Fruit fly (Drosophila melanogaster) whole organism, wandering third instar larva: ENCODE measurements around the gene Pldn.

Experiments
- Abd-B ChIP-seq: fragments of >200 bp; optimal IDR thresholded peaks from 2 replicates; lab custom pipeline; 2017; ENCODE audit warnings: missing biosample characterization, missing genetic modification characterization
- CG32264 ChIP-seq: fragments of 200-800 bp; sonication (Bioruptor generic); optimal IDR thresholded peaks from 2 replicates; lab custom pipeline; 2016; ENCODE audit warnings: missing biosample characterization, missing genetic modification characterization
- CG9705 ChIP-seq: fragments of 200-800 bp; sonication (Bioruptor generic); optimal IDR thresholded peaks from 2 replicates; lab custom pipeline; 2018; ENCODE audit warnings: missing biosample characterization, mild to moderate bottlenecking, missing genetic modification characterization
- CrebA ChIP-seq: fragments of 200-800 bp; sonication (Bioruptor generic); optimal IDR thresholded peaks from 2 replicates; lab custom pipeline; 2016; ENCODE audit warnings: missing biosample characterization, mild to moderate bottlenecking, missing genetic modification characterization, borderline replicate concordance
- Dfd ChIP-seq: fragments of >200 bp; optimal IDR thresholded peaks from 2 replicates; lab custom pipeline; 2017; ENCODE audit warnings: missing biosample characterization, missing genetic modification characterization
- Dif ChIP-seq: fragments of 200-275, 200-300 bp; sonication (Bioruptor generic); optimal IDR thresholded peaks from 2 replicates; lab custom pipeline; 2018; ENCODE audit warnings: missing biosample characterization, missing genetic modification characterization; ENCODE audit not compliant: partially characterized antibody
- GATAd ChIP-seq: sonication (Bioruptor generic); optimal IDR thresholded peaks from 2 replicates; lab custom pipeline; 2016; ENCODE audit warnings: missing biosample characterization, missing genetic modification characterization
- HLH106 ChIP-seq: fragments of 200-800 bp; optimal IDR thresholded peaks from 3 replicates; lab custom pipeline; 2019; ENCODE audit warnings: missing biosample characterization, mild to moderate bottlenecking, missing genetic modification characterization, moderate library complexity
- Hnf4 ChIP-seq: fragments of 200-800 bp; sonication (Bioruptor generic); optimal IDR thresholded peaks from 2 replicates; lab custom pipeline; 2016; ENCODE audit warnings: missing biosample characterization, mild to moderate bottlenecking, missing genetic modification characterization
- Hr78 ChIP-seq: fragments of >200 bp; optimal IDR thresholded peaks from 2 replicates; lab custom pipeline; 2017; ENCODE audit warnings: missing biosample characterization, missing genetic modification characterization
- Hr83 ChIP-seq: fragments of 200-300 bp; sonication (Bioruptor generic); optimal IDR thresholded peaks from 2 replicates; lab custom pipeline; 2016; ENCODE audit warnings: missing biosample characterization, mild to moderate bottlenecking, missing genetic modification characterization, moderate library complexity; ENCODE audit not compliant: poor library complexity, severe bottlenecking
- Jra ChIP-seq: sonication (Bioruptor generic); optimal IDR thresholded peaks from 2 replicates; lab custom pipeline; 2016; ENCODE audit warnings: missing biosample characterization, missing genetic modification characterization
- Mio ChIP-seq: sonication (Bioruptor generic); optimal IDR thresholded peaks from 2 replicates; lab custom pipeline; 2016; ENCODE audit warnings: missing biosample characterization, missing genetic modification characterization
- Myc ChIP-seq: fragments of >200 bp; optimal IDR thresholded peaks from 2 replicates; lab custom pipeline; 2017
- N ChIP-seq: fragments of >200 bp; optimal IDR thresholded peaks from 2 replicates; lab custom pipeline; 2018; ENCODE audit warnings: missing biosample characterization, missing external identifiers, missing genetic modification characterization
- OdsH ChIP-seq: fragments of 200-800 bp; sonication (Bioruptor generic); optimal IDR thresholded peaks from 2 replicates; lab custom pipeline; 2016; ENCODE audit warnings: missing biosample characterization, mild to moderate bottlenecking, missing genetic modification characterization
- Rel ChIP-seq, 2 experiments: fragments of 200-800 bp; sonication (Bioruptor generic) in 1 of 2; optimal IDR thresholded peaks; 2 replicates in 1 of 2; 3 replicates in 1 of 2; lab custom pipeline; 2016 to 2019; ENCODE audit warnings: mild to moderate bottlenecking in 2 of 2, missing biosample characterization in 2 of 2, missing genetic modification characterization in 2 of 2, moderate library complexity in 1 of 2
- Sp1 ChIP-seq: fragments of 200-800 bp; sonication (Bioruptor generic); optimal IDR thresholded peaks from 3 replicates; lab custom pipeline; 2019; ENCODE audit warnings: missing biosample characterization, mild to moderate bottlenecking, missing genetic modification characterization, moderate library complexity
- Vsx2 ChIP-seq: fragments of 200-300, 225-300 bp; sonication (Bioruptor generic); optimal IDR thresholded peaks from 2 replicates; lab custom pipeline; 2018; ENCODE audit warnings: missing biosample characterization, missing genetic modification characterization; ENCODE audit not compliant: partially characterized antibody
- br ChIP-seq: fragments of 200-800 bp; sonication (Bioruptor generic); optimal IDR thresholded peaks from 2 replicates; lab custom pipeline; 2016; ENCODE audit warnings: missing biosample characterization, missing genetic modification characterization
- brk ChIP-seq: fragments of 200-800 bp; sonication (Bioruptor generic); optimal IDR thresholded peaks from 2 replicates; lab custom pipeline; 2016; ENCODE audit warnings: missing biosample characterization, mild to moderate bottlenecking, missing genetic modification characterization
- dmrt93B ChIP-seq: fragments of 200-800 bp; sonication (Bioruptor generic); optimal IDR thresholded peaks from 2 replicates; lab custom pipeline; 2018; ENCODE audit warnings: missing biosample characterization, mild to moderate bottlenecking, missing genetic modification characterization
- dsf ChIP-seq: sonication (Bioruptor generic); optimal IDR thresholded peaks from 2 replicates; lab custom pipeline; 2016; ENCODE audit warnings: missing biosample characterization, missing genetic modification characterization, borderline replicate concordance
- ey ChIP-seq: fragments of 200-800 bp; sonication (Bioruptor generic); optimal IDR thresholded peaks from 2 replicates; lab custom pipeline; 2016; ENCODE audit warnings: missing biosample characterization, missing genetic modification characterization
- foxo ChIP-seq, 2 experiments: fragments of 200-800 bp; sonication (Bioruptor generic); optimal IDR thresholded peaks; 2 replicates in 1 of 2; 3 replicates in 1 of 2; lab custom pipeline; 2016 to 2017; ENCODE audit warnings: missing biosample characterization in 2 of 2, missing genetic modification characterization in 2 of 2
- fru ChIP-seq: fragments of 200-800 bp; sonication (Bioruptor generic); optimal IDR thresholded peaks from 3 replicates; lab custom pipeline; 2016; ENCODE audit warnings: missing biosample characterization, mild to moderate bottlenecking, missing genetic modification characterization
- h ChIP-seq: fragments of 200-800 bp; sonication (Bioruptor generic); optimal IDR thresholded peaks from 3 replicates; lab custom pipeline; 2016; ENCODE audit warnings: missing biosample characterization, mild to moderate bottlenecking, missing genetic modification characterization
- jim ChIP-seq: fragments of 175-275, 200-325 bp; sonication (Bioruptor generic); optimal IDR thresholded peaks from 2 replicates; lab custom pipeline; 2016; ENCODE audit warnings: missing biosample characterization, mild to moderate bottlenecking, missing genetic modification characterization
- pan ChIP-seq: fragments of >200 bp; optimal IDR thresholded peaks from 2 replicates; lab custom pipeline; 2017
- psq ChIP-seq: fragments of 200-800 bp; sonication (Bioruptor generic); optimal IDR thresholded peaks from 3 replicates; lab custom pipeline; 2017; ENCODE audit warnings: missing biosample characterization, mild to moderate bottlenecking, missing genetic modification characterization, moderate library complexity
- rgr ChIP-seq: fragments of 200-800 bp; sonication (Bioruptor generic); optimal IDR thresholded peaks from 3 replicates; lab custom pipeline; 2016; ENCODE audit warnings: missing biosample characterization, mild to moderate bottlenecking, missing genetic modification characterization
- sage ChIP-seq: fragments of 200-800 bp; sonication (Bioruptor generic); optimal IDR thresholded peaks from 2 replicates; lab custom pipeline; 2016; ENCODE audit warnings: missing biosample characterization, mild to moderate bottlenecking, missing genetic modification characterization
- sv ChIP-seq: fragments of 200-800 bp; sonication (Bioruptor generic); optimal IDR thresholded peaks from 3 replicates; lab custom pipeline; 2016; ENCODE audit warnings: missing biosample characterization, missing genetic modification characterization
- tai ChIP-seq: sonication (Bioruptor generic); optimal IDR thresholded peaks from 2 replicates; lab custom pipeline; 2016; ENCODE audit warnings: missing biosample characterization, missing genetic modification characterization
- usp ChIP-seq: fragments of >200 bp; optimal IDR thresholded peaks from 2 replicates; lab custom pipeline; 2017; ENCODE audit warnings: missing biosample characterization, missing genetic modification characterization
- woc ChIP-seq: sonication (Bioruptor generic); optimal IDR thresholded peaks from 2 replicates; lab custom pipeline; 2016; ENCODE audit warnings: missing biosample characterization, mild to moderate bottlenecking, missing genetic modification characterization

Pldn gene

DNA sequence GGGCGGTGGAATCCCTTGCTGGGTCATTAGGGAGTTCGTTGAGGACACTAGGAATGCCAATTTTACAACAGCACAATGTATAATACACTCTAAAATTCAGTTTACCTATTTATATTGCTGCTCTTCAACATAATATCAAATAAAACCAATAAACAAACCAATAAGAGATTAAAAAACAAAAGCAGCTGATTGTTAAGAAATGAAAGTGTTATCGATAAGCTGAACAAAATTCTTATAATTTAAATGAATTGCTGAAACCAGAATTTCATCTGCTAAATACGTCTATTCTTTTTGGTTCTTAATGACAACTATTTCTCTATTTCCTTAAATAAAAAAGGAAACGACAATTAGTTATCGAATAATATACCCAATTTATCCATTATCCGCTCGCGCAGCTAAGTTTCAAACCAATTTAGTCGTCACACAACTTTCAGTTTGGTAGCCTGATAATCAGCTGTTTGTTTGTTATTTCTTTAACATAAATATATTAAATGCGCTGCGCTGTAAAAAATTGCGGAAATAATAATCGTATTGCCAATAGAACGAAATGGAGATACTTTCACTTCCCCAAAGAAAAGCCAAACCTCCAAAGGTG is at the start of gene Pldn, which contains the start of gene CG14135:
Pldn (minus strand) TSS at position 197 of the 595 bp plus-strand sequence.
CG14135 (plus strand) TSS at position 369 of the 595 bp plus-strand sequence.
- no peak for TF ChIP-seq Mio
- TF ChIP-seq CG9705 (GFP tag; lab: Kevin White, UChicago), result no peak
- peak; percentile 58 for TF ChIP-seq tai (GFP tag; lab: Kevin White, UChicago)
- TF ChIP-seq Abd-B (GFP tag; lab: Kevin White, UChicago), result no peak
- TF ChIP-seq brk (GFP tag; lab: Kevin White, UChicago), result peak; percentile 10
- no peak for TF ChIP-seq GATAd
- peak; percentile 3 for TF ChIP-seq Hnf4 (GFP tag; lab: Kevin White, UChicago)
- no peak for TF ChIP-seq fru (GFP tag; lab: Kevin White, UChicago)
- no peak for TF ChIP-seq pan
- TF ChIP-seq Sp1 (GFP tag; lab: Kevin White, UChicago), result no peak
- TF ChIP-seq Jra (GFP tag; lab: Kevin White, UChicago), result no peak
- no peak for TF ChIP-seq sage (GFP tag; lab: Kevin White, UChicago)
- TF ChIP-seq Myc (lab: Kevin White, UChicago), result peak; percentile 43
- TF ChIP-seq Hr83, result no peak
- TF ChIP-seq Hr78 (GFP tag; lab: Kevin White, UChicago), result no peak
- TF ChIP-seq Dif (GFP tag; lab: Kevin White, UChicago), result no peak

DNA sequence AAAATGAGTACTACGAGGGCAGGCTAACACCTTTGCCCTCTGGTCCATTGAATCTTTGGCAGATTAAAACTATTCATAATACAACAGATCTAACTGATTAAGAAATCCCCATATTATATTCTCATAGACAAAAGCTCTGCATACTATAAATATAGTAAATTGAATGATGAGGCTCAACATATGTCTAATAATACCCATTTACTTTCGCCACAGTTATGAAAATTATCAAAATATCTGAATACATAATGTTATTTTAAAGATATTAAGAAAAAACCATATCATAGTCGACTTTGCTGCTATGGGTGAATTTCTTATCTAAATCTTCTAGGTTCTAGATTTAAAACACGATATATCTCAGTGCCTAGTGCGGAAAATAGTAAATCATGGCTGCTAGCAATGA is 40.6 kb upstream of the Pldn start, which contains the start of gene CG32087:
CG32087 (plus strand) TSS at position 301 of the 400 bp plus-strand sequence.
- TF ChIP-seq Dfd (no peak), rgr (GFP tag; lab: Kevin White, UChicago) (no peak), sage (GFP tag; lab: Kevin White, UChicago) (no peak), tai (GFP tag; lab: Kevin White, UChicago) (no peak), sv (GFP tag; lab: Kevin White, UChicago) (no peak), GATAd (no peak), Dif (GFP tag; lab: Kevin White, UChicago) (no peak), dsf (GFP tag; lab: Kevin White, UChicago) (no peak), brk (GFP tag; lab: Kevin White, UChicago) (no peak), h (no peak), CrebA (GFP tag; lab: Kevin White, UChicago) (no peak), pan (no peak)

DNA sequence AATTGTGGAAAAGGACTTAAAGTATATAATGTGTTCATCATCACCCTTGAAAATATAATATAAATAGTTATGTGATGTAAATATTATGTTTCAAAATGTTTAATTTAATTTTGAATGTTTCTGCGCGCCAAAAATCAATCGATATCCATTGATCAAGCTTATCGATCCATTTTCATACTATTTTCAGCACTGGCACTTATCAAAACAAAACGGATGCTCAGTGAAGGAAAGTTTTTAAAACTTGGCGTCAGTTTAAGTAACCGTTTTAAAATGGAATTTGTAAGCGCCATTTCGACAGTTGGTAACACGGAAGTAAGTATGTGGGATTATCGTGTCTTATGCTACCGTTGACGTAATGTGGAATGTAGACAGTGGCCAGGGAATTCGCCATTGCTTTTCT is 36.9 kb upstream of the Pldn start, which contains the start of gene sunn:
sunn (plus strand) TSS at position 202 of the 400 bp plus-strand sequence.
- TF ChIP-seq OdsH (GFP tag; lab: Kevin White, UChicago) (no peak), HLH106 (tag; lab: Kevin White, UChicago) (no peak), Rel (GFP tag; optimal IDR thresholded peaks at IDR 0.05; lab: Kevin White, UChicago) (no peak), Rel (tag; optimal IDR thresholded peaks at IDR 0.05; lab: Kevin White, UChicago) (no peak), psq (GFP tag; lab: Kevin White, UChicago) (no peak), Hr78 (GFP tag; lab: Kevin White, UChicago) (no peak), CG9705 (GFP tag; lab: Kevin White, UChicago) (no peak), CG32264 (GFP tag; lab: Kevin White, UChicago) (no peak), sv (GFP tag; lab: Kevin White, UChicago) (no peak), rgr (GFP tag; lab: Kevin White, UChicago) (no peak), brk (GFP tag; lab: Kevin White, UChicago) (no peak), Abd-B (GFP tag; lab: Kevin White, UChicago) (no peak), fru (GFP tag; lab: Kevin White, UChicago) (no peak), dsf (GFP tag; lab: Kevin White, UChicago) (no peak), Myc (lab: Kevin White, UChicago) (no peak), N (GFP tag; lab: Kevin White, UChicago) (no peak), Dif (GFP tag; lab: Kevin White, UChicago) (no peak), h (no peak), usp (GFP tag; lab: Kevin White, UChicago) (no peak), dmrt93B (GFP tag; lab: Kevin White, UChicago) (no peak), foxo (GFP tag; optimal IDR thresholded peaks at IDR 0.05; lab: Kevin White, UChicago) (no peak)

DNA sequence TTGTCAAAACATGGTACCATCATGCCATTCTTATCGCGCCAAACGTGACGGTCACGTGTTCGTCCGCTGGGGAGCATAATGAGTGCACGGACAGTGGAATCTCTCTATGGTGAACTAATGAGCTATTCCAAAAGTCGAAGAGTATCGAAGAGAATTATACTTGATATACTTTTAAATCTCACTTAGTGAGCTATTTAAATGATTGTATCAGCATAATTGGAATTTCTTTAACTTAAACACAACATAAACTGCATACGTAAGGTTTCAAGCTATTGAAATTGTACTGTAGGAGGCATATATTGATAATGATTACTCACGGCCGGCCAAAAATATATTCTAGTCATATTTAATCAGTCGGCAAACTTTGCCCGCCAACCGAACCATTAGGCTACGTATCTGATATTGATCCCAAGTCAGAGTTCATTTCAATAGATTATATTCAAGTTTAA is 30.3 kb upstream of the Pldn start:
- TF ChIP-seq dsf (GFP tag; lab: Kevin White, UChicago) (no peak), N (GFP tag; lab: Kevin White, UChicago) (no peak), Hr78 (GFP tag; lab: Kevin White, UChicago) (no peak), HLH106 (tag; lab: Kevin White, UChicago) (peak; percentile 45), woc (GFP tag; lab: Kevin White, UChicago) (no peak), Dfd (no peak), Vsx2 (GFP tag; lab: Kevin White, UChicago) (no peak), tai (GFP tag; lab: Kevin White, UChicago) (no peak), ey (GFP tag; lab: Kevin White, UChicago) (peak; percentile 45), CrebA (GFP tag; lab: Kevin White, UChicago) (no peak), h (peak; percentile 50), GATAd (no peak), CG9705 (GFP tag; lab: Kevin White, UChicago) (no peak), sage (GFP tag; lab: Kevin White, UChicago) (no peak), Mio (no peak), Myc (lab: Kevin White, UChicago) (no peak), dmrt93B (GFP tag; lab: Kevin White, UChicago) (no peak), Jra (GFP tag; lab: Kevin White, UChicago) (peak; percentile 43), Hnf4 (GFP tag; lab: Kevin White, UChicago) (peak; percentile 44), pan (no peak), Dif (GFP tag; lab: Kevin White, UChicago) (no peak), psq (GFP tag; lab: Kevin White, UChicago) (peak; percentile 5), jim (no peak), brk (GFP tag; lab: Kevin White, UChicago) (no peak), Hr83 (no peak), br (GFP tag; lab: Kevin White, UChicago) (peak; percentile 27), Rel (GFP tag; optimal IDR thresholded peaks at IDR 0.05; lab: Kevin White, UChicago) (no peak), Rel (tag; optimal IDR thresholded peaks at IDR 0.05; lab: Kevin White, UChicago) (no peak)
